Worm (Caenorhabditis elegans) whole organism, dauer: ENCODE data around the gene flp-14.

ENCODE experiments used
- unc-62 ChIP-seq: sonication (generic microtip); optimal IDR thresholded peaks from 2 replicates; lab custom pipeline; 2017; ENCODE audit warnings: missing biosample characterization, missing genetic modification reagents, missing genetic modification characterization

Gene flp-14

ce11 chrIII:12917852-12918251, 7.5 kb downstream of the flp-14 start:
- TF ChIP-seq unc-62 (GFP tag; lab: Kevin White, UChicago) = no peak

- TF ChIP-seq unc-62 (GFP tag; lab: Kevin White, UChicago) = no peak
These were observed 8.3 kb downstream of the flp-14 start, which contains the start of gene Y37D8A.16 for ce11 chrIII:12918575-12918974. TSS of gene Y37D8A.16 (minus strand) at chrIII:12918675.

ce11 chrIII:12919882-12920281, 9.6 kb downstream of the flp-14 start:
- TF ChIP-seq unc-62 (GFP tag; lab: Kevin White, UChicago) = no peak

- TF ChIP-seq unc-62 (GFP tag; lab: Kevin White, UChicago) = no peak
These were observed 10.5 kb downstream of the flp-14 start for ce11 chrIII:12920810-12921209.

- TF ChIP-seq unc-62 (GFP tag; lab: Kevin White, UChicago) = no peak
These were observed 15.8 kb downstream of the flp-14 start, which contains the start of the genes npp-25 and mrps-10 for ce11 chrIII:12925947-12926607. TSS of gene npp-25 (minus strand) at chrIII:12925997. TSS of gene mrps-10 (plus strand) at chrIII:12926557.

- no peak for TF ChIP-seq unc-62 (GFP tag; lab: Kevin White, UChicago)
These were observed 19.3 kb downstream of the flp-14 start, which contains the start of gene Y37D8A.19 for ce11 chrIII:12929573-12929972. TSS of gene Y37D8A.19 (plus strand) at chrIII:12929873.

ce11 chrIII:12931108-12931507, 20.8 kb downstream of the flp-14 start:
- TF ChIP-seq unc-62 (GFP tag; lab: Kevin White, UChicago) = no peak

- TF ChIP-seq unc-62 (GFP tag; lab: Kevin White, UChicago) = no peak
These were observed 21.6 kb downstream of the flp-14 start, which contains the start of gene rbm-7 for ce11 chrIII:12931786-12932427. TSS of gene rbm-7 (minus strand) at chrIII:12931867.

- no peak for TF ChIP-seq unc-62 (GFP tag; lab: Kevin White, UChicago)
These were observed 22.5 kb downstream of the flp-14 start for ce11 chrIII:12932776-12933175.

- no peak for TF ChIP-seq unc-62 (GFP tag; lab: Kevin White, UChicago)
These were observed 24.1 kb downstream of the flp-14 start, which contains the start of gene epg-3 for ce11 chrIII:12934417-12934816. TSS of gene epg-3 (plus strand) at chrIII:12934717.

ce11 chrIII:12942307-12942706, 32.0 kb downstream of the flp-14 start, which contains the start of gene unc-25:
TSS of gene unc-25 (plus strand) at chrIII:12942651.
- TF ChIP-seq unc-62 (GFP tag; lab: Kevin White, UChicago) = no peak

- no peak for TF ChIP-seq unc-62 (GFP tag; lab: Kevin White, UChicago)
These were observed 33.8 kb downstream of the flp-14 start for ce11 chrIII:12944064-12944463.

ce11 chrIII:12945072-12945471, 34.8 kb downstream of the flp-14 start:
- no peak for TF ChIP-seq unc-62 (GFP tag; lab: Kevin White, UChicago)

ce11 chrIII:12951362-12952228, 41.3 kb downstream of the flp-14 start, which contains the start of gene Y39E4A.1:
TSS of gene Y39E4A.1 (plus strand) at chrIII:12951412.
- TF ChIP-seq unc-62 (GFP tag; lab: Kevin White, UChicago) = no peak

- no peak for TF ChIP-seq unc-62 (GFP tag; lab: Kevin White, UChicago)
These were observed 42.3 kb downstream of the flp-14 start for ce11 chrIII:12952615-12953014.
